Worm (Caenorhabditis elegans) whole organism, mixed stage, embryonic: ENCODE results near the gene srlf-29.

Experiments
- M03D4.4 ChIP-seq: sonication (generic microtip); optimal IDR thresholded peaks from 2 replicates; lab custom pipeline; 2017; ENCODE audit warnings: mild to moderate bottlenecking, missing genetic modification characterization, missing compliant biosample characterization
- blmp-1 ChIP-seq: fragments of 150-350 bp; optimal IDR thresholded peaks from 2 replicates; lab custom pipeline; 2014; ENCODE audit warnings: missing biosample characterization, missing genetic modification characterization
- ceh-39 ChIP-seq: fragments of 150-350 bp; optimal IDR thresholded peaks from 2 replicates; lab custom pipeline; 2014; ENCODE audit warnings: missing biosample characterization, missing genetic modification characterization
- ceh-43 ChIP-seq: fragments of 200-800 bp; sonication (Bioruptor generic); optimal IDR thresholded peaks from 2 replicates; lab custom pipeline; 2018; ENCODE audit warnings: mild to moderate bottlenecking, missing genetic modification characterization, moderate library complexity, missing compliant biosample characterization
- ceh-83 ChIP-seq: fragments of 200-800 bp; sonication (Bioruptor generic); optimal IDR thresholded peaks from 2 replicates; lab custom pipeline; 2018; ENCODE audit warnings: mild to moderate bottlenecking, missing genetic modification characterization, missing compliant biosample characterization
- ces-1 ChIP-seq: fragments of 150-350 bp; optimal IDR thresholded peaks from 2 replicates; lab custom pipeline; 2014; ENCODE audit warnings: missing biosample characterization, missing genetic modification reagents, missing genetic modification characterization
- cnd-1 ChIP-seq: fragments of 200-800 bp; sonication (Bioruptor generic); optimal IDR thresholded peaks from 2 replicates; lab custom pipeline; 2018; ENCODE audit warnings: mild to moderate bottlenecking, missing genetic modification characterization, missing compliant biosample characterization
- elt-1 ChIP-seq: sonication (generic microtip); optimal IDR thresholded peaks from 2 replicates; lab custom pipeline; 2017; ENCODE audit warnings: missing genetic modification characterization, mild to moderate bottlenecking, missing compliant biosample characterization, antibody characterized with exemption, moderate library complexity, borderline replicate concordance; ENCODE audit not compliant: insufficient read depth
- elt-3 ChIP-seq: fragments of 150-350 bp; optimal IDR thresholded peaks from 2 replicates; lab custom pipeline; 2014; ENCODE audit warnings: missing biosample characterization, missing genetic modification characterization
- flh-1 ChIP-seq: fragments of 200-800 bp; sonication (Bioruptor generic); optimal IDR thresholded peaks from 2 replicates; lab custom pipeline; 2018; ENCODE audit warnings: mild to moderate bottlenecking, missing genetic modification characterization, moderate library complexity, missing compliant biosample characterization
- ham-2 ChIP-seq: fragments of 200-800 bp; sonication (Bioruptor generic); optimal IDR thresholded peaks from 2 replicates; lab custom pipeline; 2018; ENCODE audit warnings: mild to moderate bottlenecking, missing genetic modification characterization, missing compliant biosample characterization
- hlh-1 ChIP-seq: fragments of 150-350 bp; optimal IDR thresholded peaks from 2 replicates; lab custom pipeline; 2014; ENCODE audit warnings: missing biosample characterization, missing genetic modification reagents, missing genetic modification characterization
- lin-13 ChIP-seq: fragments of 150-350 bp; optimal IDR thresholded peaks from 2 replicates; lab custom pipeline; 2014; ENCODE audit warnings: missing biosample characterization, missing genetic modification characterization
- lsy-2 ChIP-seq: fragments of 150-350 bp; optimal IDR thresholded peaks from 2 replicates; lab custom pipeline; 2014; ENCODE audit warnings: missing biosample characterization, missing genetic modification characterization
- mep-1 ChIP-seq: fragments of 150-350 bp; optimal IDR thresholded peaks from 2 replicates; lab custom pipeline; 2017; ENCODE audit warnings: missing biosample characterization, missing genetic modification reagents, missing genetic modification characterization, inconsistent platforms
- mls-2 ChIP-seq: sonication (generic microtip); optimal IDR thresholded peaks from 2 replicates; lab custom pipeline; 2016; ENCODE audit warnings: mild to moderate bottlenecking, missing genetic modification characterization, moderate library complexity, missing compliant biosample characterization
- nhr-12 ChIP-seq: fragments of 150-350 bp; optimal IDR thresholded peaks from 2 replicates; lab custom pipeline; 2014; ENCODE audit warnings: missing biosample characterization, missing genetic modification characterization
- nhr-2 ChIP-seq: fragments of 150-350 bp; optimal IDR thresholded peaks from 2 replicates; lab custom pipeline; 2014; ENCODE audit warnings: missing biosample characterization, missing genetic modification characterization
- nhr-237 ChIP-seq: fragments of 150-350 bp; optimal IDR thresholded peaks from 2 replicates; lab custom pipeline; 2014; ENCODE audit warnings: missing biosample characterization, missing genetic modification characterization
- nhr-28 ChIP-seq: fragments of 150-350 bp; optimal IDR thresholded peaks from 2 replicates; lab custom pipeline; 2014; ENCODE audit warnings: missing biosample characterization, missing genetic modification characterization
- nhr-76 ChIP-seq: sonication (generic microtip); optimal IDR thresholded peaks from 2 replicates; lab custom pipeline; 2017; ENCODE audit warnings: missing biosample characterization, missing genetic modification characterization
- pha-4 ChIP-seq: fragments of 150-350 bp; optimal IDR thresholded peaks from 2 replicates; lab custom pipeline; 2018; ENCODE audit warnings: missing biosample characterization, missing genetic modification reagents, missing genetic modification characterization
- sem-2 ChIP-seq: fragments of 200-800 bp; sonication (Bioruptor generic); optimal IDR thresholded peaks from 2 replicates; lab custom pipeline; 2018; ENCODE audit warnings: mild to moderate bottlenecking, missing genetic modification characterization, missing compliant biosample characterization
- snpc-4 ChIP-seq: fragments of 150-350 bp; optimal IDR thresholded peaks from 2 replicates; lab custom pipeline; 2014; ENCODE audit warnings: missing biosample characterization, missing genetic modification characterization
- sptf-1 ChIP-seq: sonication (generic microtip); optimal IDR thresholded peaks from 2 replicates; lab custom pipeline; 2017; ENCODE audit warnings: mild to moderate bottlenecking, missing genetic modification characterization, moderate library complexity, missing compliant biosample characterization
- tbx-8 ChIP-seq: fragments of 200-800 bp; sonication (Bioruptor generic); optimal IDR thresholded peaks from 2 replicates; lab custom pipeline; 2018; ENCODE audit warnings: mild to moderate bottlenecking, missing genetic modification characterization, moderate library complexity, missing compliant biosample characterization
- unc-62 ChIP-seq: fragments of 150-350 bp; optimal IDR thresholded peaks from 2 replicates; lab custom pipeline; 2014; ENCODE audit warnings: missing biosample characterization, missing genetic modification reagents, missing genetic modification characterization
- ztf-11 ChIP-seq: fragments of 150-350 bp; optimal IDR thresholded peaks from 2 replicates; lab custom pipeline; 2014; ENCODE audit warnings: missing biosample characterization, missing genetic modification characterization

Gene srlf-29

ce11 chrII:1670985-1671384 lies 4.9 kb downstream of the srlf-29 start:
- no peak for TF ChIP-seq nhr-2

- TF ChIP-seq nhr-2: no peak
- TF ChIP-seq sem-2 (GFP tag; lab: Kevin White, UChicago): no peak
- TF ChIP-seq elt-1 (tag; lab: Kevin White, UChicago): no peak
- TF ChIP-seq elt-3 (tag; lab: Kevin White, UChicago): no peak
- no peak for TF ChIP-seq ceh-43 (GFP tag; lab: Kevin White, UChicago)
- TF ChIP-seq ceh-83 (GFP tag; lab: Kevin White, UChicago): no peak
- no peak for TF ChIP-seq mls-2 (tag; lab: Kevin White, UChicago)
- no peak for TF ChIP-seq sptf-1 (tag; lab: Kevin White, UChicago)
- TF ChIP-seq M03D4.4 (tag; lab: Kevin White, UChicago): no peak
- TF ChIP-seq pha-4 (tag; lab: Kevin White, UChicago): no peak
- no peak for TF ChIP-seq mep-1
- no peak for TF ChIP-seq ces-1 (GFP tag; lab: Kevin White, UChicago)
- no peak for TF ChIP-seq nhr-12 (tag; lab: Kevin White, UChicago)
- TF ChIP-seq tbx-8 (GFP tag; lab: Kevin White, UChicago): no peak
Observed at ce11 chrII:1672673-1673072, 6.5 kb downstream of the srlf-29 start.

- no peak for TF ChIP-seq sptf-1 (tag; lab: Kevin White, UChicago)
- no peak for TF ChIP-seq ceh-83 (GFP tag; lab: Kevin White, UChicago)
Observed at ce11 chrII:1676088-1676487, 10.0 kb downstream of the srlf-29 start, which contains the start of gene fbxb-17. fbxb-17 (plus strand) TSS chrII:1676388.

ce11 chrII:1679081-1679480 lies 13.0 kb downstream of the srlf-29 start, which contains the start of gene irld-36:
irld-36 (plus strand) TSS chrII:1679381.
- TF ChIP-seq hlh-1 (no peak), elt-3 (tag; lab: Kevin White, UChicago) (no peak), mep-1 (no peak), nhr-237 (tag; lab: Kevin White, UChicago) (no peak)

- no peak for TF ChIP-seq flh-1 (GFP tag; lab: Kevin White, UChicago)
- no peak for TF ChIP-seq elt-3 (tag; lab: Kevin White, UChicago)
- no peak for TF ChIP-seq tbx-8 (GFP tag; lab: Kevin White, UChicago)
- TF ChIP-seq nhr-76: no peak
- TF ChIP-seq nhr-28: no peak
- TF ChIP-seq lsy-2 (tag; lab: Kevin White, UChicago): no peak
- TF ChIP-seq ham-2 (GFP tag; lab: Kevin White, UChicago): no peak
- TF ChIP-seq lin-13 (tag; lab: Kevin White, UChicago): no peak
- no peak for TF ChIP-seq M03D4.4 (tag; lab: Kevin White, UChicago)
- no peak for TF ChIP-seq ztf-11 (tag; lab: Kevin White, UChicago)
- no peak for TF ChIP-seq mep-1
- TF ChIP-seq hlh-1: no peak
- no peak for TF ChIP-seq cnd-1 (tag; lab: Kevin White, UChicago)
- TF ChIP-seq ceh-39 (tag; lab: Kevin White, UChicago): no peak
- TF ChIP-seq ces-1 (GFP tag; lab: Kevin White, UChicago): no peak
- TF ChIP-seq unc-62: no peak
- TF ChIP-seq nhr-12 (tag; lab: Kevin White, UChicago): no peak
- TF ChIP-seq blmp-1: no peak
- TF ChIP-seq mls-2 (tag; lab: Kevin White, UChicago): no peak
Observed at ce11 chrII:1682218-1682617, 16.1 kb downstream of the srlf-29 start, which contains the start of gene fbxb-26. fbxb-26 (plus strand) TSS chrII:1682518.

- TF ChIP-seq flh-1 (GFP tag; lab: Kevin White, UChicago) (no peak), nhr-76 (no peak), snpc-4 (tag; lab: Kevin White, UChicago) (no peak)
Observed at ce11 chrII:1683742-1684141, 17.6 kb downstream of the srlf-29 start, which contains the start of gene fbxb-25. fbxb-25 (plus strand) TSS chrII:1684042.

ce11 chrII:1688813-1689212 lies 22.7 kb downstream of the srlf-29 start, which contains the start of the genes fbxb-18 and fbxb-19:
fbxb-18 (minus strand) TSS chrII:1688913.
fbxb-19 (minus strand) TSS chrII:1689181.
- TF ChIP-seq mep-1 (no peak), ces-1 (GFP tag; lab: Kevin White, UChicago) (no peak)
